Worm (Caenorhabditis elegans): Measurements from ENCODE around the gene nas-22.

DNA sequence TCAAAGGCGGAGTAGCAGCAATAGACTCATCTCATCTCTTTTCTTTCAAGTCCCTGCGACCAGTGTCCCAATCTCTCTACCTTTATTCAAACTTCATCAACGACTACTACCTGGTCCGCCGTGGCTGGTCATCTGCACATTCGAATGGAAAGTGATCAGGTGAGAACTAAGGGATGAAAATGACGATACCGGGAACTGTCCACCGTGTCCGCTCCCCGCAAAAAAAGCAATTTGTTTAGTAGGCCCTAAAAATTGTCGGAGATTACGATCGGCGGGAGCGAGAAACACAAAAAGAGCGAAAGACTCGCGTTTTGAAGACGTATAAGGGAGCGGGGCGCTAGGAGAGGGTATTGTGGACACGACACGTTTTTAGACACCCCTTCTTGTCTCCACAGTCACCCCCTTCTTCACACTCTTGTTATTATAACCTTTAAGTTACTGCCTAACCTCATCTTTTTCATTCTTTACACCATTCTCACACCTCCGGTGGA lies 11.5 kb upstream of the nas-22 start, which contains the start of gene zipt-16:
- no peak for TF ChIP-seq ref-1 (GFP tag; conservative IDR thresholded peaks at IDR 0.05)
- TF ChIP-seq T22C8.4 (GFP tag; IDR thresholded peaks at IDR 0.05) = no peak
- no peak for TF ChIP-seq ztf-29 (GFP tag; IDR thresholded peaks at IDR 0.05)
